Fruit fly (Drosophila melanogaster): ENCODE measurements around the gene okr.

The okr gene

dm6 chr2L:2942639-2943038, 49.9 kb downstream of the okr start:
- peak; percentile 24; the same call in 1 of the 2 replicates for TF ChIP-seq CG15336 (GFP tag; IDR thresholded peaks at IDR 0.05)
- TF ChIP-seq esn (GFP tag; optimal IDR thresholded peaks at IDR 0.05): no peak
- peak; percentile 4 for TF ChIP-seq Hr39 (GFP tag; optimal IDR thresholded peaks at IDR 0.05)
- no peak for TF ChIP-seq Met (GFP tag; optimal IDR thresholded peaks at IDR 0.05)
- 0 out of 2 replicates have a peak, but pooled peaks have one; percentile 38 for TF ChIP-seq Gug (GFP tag; IDR thresholded peaks at IDR 0.05)
- TF ChIP-seq achi (GFP tag; optimal IDR thresholded peaks at IDR 0.05): peak; percentile 17
- peak; percentile 4 for TF ChIP-seq CG10631 (GFP tag; optimal IDR thresholded peaks at IDR 0.05)
- TF ChIP-seq Eip93F (GFP tag; optimal IDR thresholded peaks at IDR 0.05): no peak
- TF ChIP-seq CG10669 (GFP tag; optimal IDR thresholded peaks at IDR 0.05): peak; percentile 5
- TF ChIP-seq eg (GFP tag; IDR thresholded peaks at IDR 0.05): 0 out of 3 replicates have a peak, but pooled peaks have one; percentile 16
- TF ChIP-seq pdm3 (GFP tag; optimal IDR thresholded peaks at IDR 0.05): peak; percentile 14
- TF ChIP-seq acj6 (GFP tag; optimal IDR thresholded peaks at IDR 0.05): peak; percentile 11
- TF ChIP-seq CG8319 (GFP tag; optimal IDR thresholded peaks at IDR 0.05): peak; percentile 6
- no peak for TF ChIP-seq topi (GFP tag; optimal IDR thresholded peaks at IDR 0.05)
- no peak for TF ChIP-seq Sox14 (GFP tag; optimal IDR thresholded peaks at IDR 0.05)
- peak; percentile 2 for TF ChIP-seq CG3919 (GFP tag; optimal IDR thresholded peaks at IDR 0.05)
- TF ChIP-seq Hr4 (GFP tag; optimal IDR thresholded peaks at IDR 0.05): peak; percentile 45
- TF ChIP-seq fd59A (GFP tag; optimal IDR thresholded peaks at IDR 0.05): peak; percentile 13
- TF ChIP-seq OdsH (GFP tag; optimal IDR thresholded peaks at IDR 0.05): peak; percentile 20
- TF ChIP-seq Eip78C (GFP tag): peak; percentile 76
- no peak for TF ChIP-seq Ets96B (tag; optimal IDR thresholded peaks at IDR 0.05)
- peak; percentile 50 for TF ChIP-seq CG32006 (GFP tag; optimal IDR thresholded peaks at IDR 0.05)
- peak; percentile 38; the same call in 1 of the 3 replicates for TF ChIP-seq CG6163 (GFP tag; IDR thresholded peaks at IDR 0.05)

dm6 chr2L:2941353-2941752, 51.2 kb downstream of the okr start:
- TF ChIP-seq Smox (GFP tag; optimal IDR thresholded peaks at IDR 0.05): no peak
- TF ChIP-seq CG34406 (GFP tag; optimal IDR thresholded peaks at IDR 0.05): no peak
- no peak for TF ChIP-seq esn (GFP tag; optimal IDR thresholded peaks at IDR 0.05)
- TF ChIP-seq CG6163 (GFP tag; IDR thresholded peaks at IDR 0.05): 0 out of 3 replicates have a peak, but pooled peaks have one; percentile 33
- peak; percentile 35; the same call in 1 of the 2 replicates for TF ChIP-seq CG15336 (GFP tag; IDR thresholded peaks at IDR 0.05)
- peak; percentile 45 for TF ChIP-seq Hr4 (GFP tag; optimal IDR thresholded peaks at IDR 0.05)
- peak; percentile 19 for TF ChIP-seq Eip78C (GFP tag)
- TF ChIP-seq Gug (GFP tag; IDR thresholded peaks at IDR 0.05): peak; percentile 7; the same call in 1 of the 2 replicates
- peak; percentile 20 for TF ChIP-seq CG32006 (GFP tag; optimal IDR thresholded peaks at IDR 0.05)
- TF ChIP-seq Hr38 (GFP tag; optimal IDR thresholded peaks at IDR 0.05): no peak

dm6 chr2L:2939698-2940097, 52.9 kb downstream of the okr start:
- TF ChIP-seq CG32006 (GFP tag; optimal IDR thresholded peaks at IDR 0.05) (no peak), CG1621 (tag; optimal IDR thresholded peaks at IDR 0.05) (no peak), CG3032 (tag; optimal IDR thresholded peaks at IDR 0.05) (no peak)
